Fruit fly (Drosophila melanogaster) whole organism, embryonic: ENCODE results near the gene Takl2.

Source experiments
- Antp ChIP-seq: fragments of 200-800 bp; sonication (Bioruptor generic); optimal IDR thresholded peaks from 3 replicates; lab custom pipeline; 2016; ENCODE audit warnings: missing biosample characterization, missing genetic modification characterization
- B-H1 ChIP-seq: fragments of 200-800 bp; sonication (Bioruptor generic); IDR thresholded peaks from 3 replicates; pipeline ENCODE4 v1.3.6; 2022; ENCODE audit warnings: missing biosample characterization, missing genetic modification characterization
- CG11504 ChIP-seq: fragments of 200-800 bp; sonication (Bioruptor generic); optimal IDR thresholded peaks from 3 replicates; lab custom pipeline; 2019; ENCODE audit warnings: missing biosample characterization, mild to moderate bottlenecking, missing genetic modification characterization, moderate library complexity
- CG12071 ChIP-seq: fragments of 200-800 bp; sonication (Bioruptor generic); optimal IDR thresholded peaks from 3 replicates; lab custom pipeline; 2018; ENCODE audit warnings: missing biosample characterization, mild to moderate bottlenecking, missing genetic modification characterization
- CG12391 ChIP-seq: fragments of 200-800 bp; sonication (Bioruptor generic); optimal IDR thresholded peaks from 3 replicates; lab custom pipeline; 2018; ENCODE audit warnings: missing biosample characterization, mild to moderate bottlenecking, missing genetic modification characterization, moderate library complexity
- CG12942 ChIP-seq: fragments of 200-800 bp; sonication (Bioruptor generic); optimal IDR thresholded peaks from 3 replicates; lab custom pipeline; 2016; ENCODE audit warnings: missing biosample characterization, missing genetic modification characterization
- CG13287 ChIP-seq: fragments of 200-800 bp; sonication (Bioruptor generic); IDR thresholded peaks from 2 replicates; pipeline ENCODE4 v1.3.6; 2022; ENCODE audit warnings: missing biosample characterization, missing genetic modification characterization; ENCODE audit not compliant: partially characterized antibody
- CG14667 ChIP-seq: fragments of 200-800 bp; sonication (Bioruptor generic); IDR thresholded peaks from 2 replicates; pipeline ENCODE4 v1.3.6; 2022; ENCODE audit warnings: missing biosample characterization, missing genetic modification characterization
- CG1603 ChIP-seq: fragments of 200-800 bp; sonication (Bioruptor generic); optimal IDR thresholded peaks from 2 replicates; lab custom pipeline; 2019; ENCODE audit warnings: missing biosample characterization, mild to moderate bottlenecking, missing genetic modification characterization, moderate library complexity
- CG17359 ChIP-seq: fragments of 200-800 bp; sonication (Bioruptor generic); optimal IDR thresholded peaks from 3 replicates; lab custom pipeline; 2018; ENCODE audit warnings: missing biosample characterization, mild to moderate bottlenecking, missing genetic modification characterization, moderate library complexity
- CG17361 ChIP-seq: fragments of 200-800 bp; sonication (Bioruptor generic); IDR thresholded peaks from 3 replicates; pipeline ENCODE4 v1.3.6; 2022; ENCODE audit warnings: missing biosample characterization, missing genetic modification characterization
- CG2678 ChIP-seq: fragments of 200-800 bp; sonication (Bioruptor generic); optimal IDR thresholded peaks from 3 replicates; lab custom pipeline; 2019; ENCODE audit warnings: missing biosample characterization, mild to moderate bottlenecking, missing genetic modification characterization, moderate library complexity
- CG31224 ChIP-seq: fragments of 200-800 bp; sonication (Bioruptor generic); IDR thresholded peaks from 2 replicates; pipeline ENCODE4 v1.3.6; 2022; ENCODE audit warnings: missing biosample characterization, missing genetic modification characterization
- CG3281 ChIP-seq: fragments of 200-800 bp; sonication (Bioruptor generic); optimal IDR thresholded peaks from 3 replicates; lab custom pipeline; 2017; ENCODE audit warnings: missing biosample characterization, mild to moderate bottlenecking, missing genetic modification characterization
- CG3847 ChIP-seq: fragments of 200-800 bp; sonication (Bioruptor generic); IDR thresholded peaks from 2 replicates; pipeline ENCODE4 v1.3.6; 2022; ENCODE audit warnings: missing biosample characterization, missing genetic modification characterization
- CG8924 ChIP-seq: fragments of 200-800 bp; optimal IDR thresholded peaks from 3 replicates; lab custom pipeline; 2019; ENCODE audit warnings: missing biosample characterization, mild to moderate bottlenecking, missing genetic modification characterization, moderate library complexity
- Fer1 ChIP-seq: fragments of 200-800 bp; sonication (Bioruptor generic); optimal IDR thresholded peaks from 2 replicates; lab custom pipeline; 2017; ENCODE audit warnings: missing biosample characterization, mild to moderate bottlenecking, missing genetic modification characterization
- Hmx ChIP-seq: fragments of 200-800 bp; sonication (Bioruptor generic); optimal IDR thresholded peaks from 2 replicates; lab custom pipeline; 2016; ENCODE audit warnings: missing biosample characterization, missing genetic modification characterization
- Hr3 ChIP-seq: fragments of 200-800 bp; sonication (Bioruptor generic); optimal IDR thresholded peaks from 3 replicates; lab custom pipeline; 2016; ENCODE audit warnings: missing biosample characterization, missing genetic modification characterization
- MESR4 ChIP-seq: fragments of 200-800 bp; sonication (Bioruptor generic); optimal IDR thresholded peaks from 2 replicates; lab custom pipeline; 2018; ENCODE audit warnings: missing biosample characterization, mild to moderate bottlenecking, missing genetic modification characterization, moderate library complexity
- Meics ChIP-seq: fragments of 200-800 bp; sonication (Bioruptor generic); optimal IDR thresholded peaks from 2 replicates; lab custom pipeline; 2017; ENCODE audit warnings: missing biosample characterization, mild to moderate bottlenecking, missing genetic modification characterization
- Nf-YB ChIP-seq: fragments of 200-800 bp; sonication (Bioruptor generic); optimal IDR thresholded peaks from 3 replicates; lab custom pipeline; 2019; ENCODE audit warnings: missing biosample characterization, mild to moderate bottlenecking, missing genetic modification characterization, moderate library complexity
- Ptx1 ChIP-seq: fragments of 200-800 bp; sonication (Bioruptor generic); IDR thresholded peaks from 2 replicates; pipeline ENCODE4 v1.3.6; 2022; ENCODE audit warnings: missing biosample characterization, missing genetic modification characterization
- Trl ChIP-seq, 3 experiments: fragments of >200 bp in 2 of 3; fragments of 200-800 bp in 1 of 3; sonication (Bioruptor generic) in 1 of 3; optimal IDR thresholded peaks; 2 replicates in 1 of 3; 3 replicates in 2 of 3; lab custom pipeline; 2016 to 2017; ENCODE audit warnings: missing biosample characterization in 1 of 3, missing genetic modification characterization in 1 of 3
- Xbp1 ChIP-seq: fragments of 200-800 bp; sonication (Bioruptor generic); optimal IDR thresholded peaks from 3 replicates; lab custom pipeline; 2016; ENCODE audit warnings: missing biosample characterization, mild to moderate bottlenecking, missing genetic modification characterization
- Xrp1 ChIP-seq: fragments of 200-800 bp; sonication (Bioruptor generic); IDR thresholded peaks from 2 replicates; pipeline ENCODE4 v1.3.6; 2022; ENCODE audit warnings: missing biosample characterization, missing genetic modification characterization
- ab ChIP-seq: fragments of 200-800 bp; sonication (Bioruptor generic); optimal IDR thresholded peaks from 2 replicates; lab custom pipeline; 2016; ENCODE audit warnings: missing biosample characterization, missing genetic modification characterization
- bab2 ChIP-seq: fragments of 200-800 bp; sonication (Bioruptor generic); optimal IDR thresholded peaks from 2 replicates; lab custom pipeline; 2016; ENCODE audit warnings: missing biosample characterization, missing genetic modification characterization
- bsh ChIP-seq, 2 experiments: fragments of 200-800 bp; sonication (Bioruptor generic); optimal IDR thresholded peaks; 2 replicates each; lab custom pipeline; 2017 to 2018; ENCODE audit warnings: mild to moderate bottlenecking in 2 of 2, missing biosample characterization in 2 of 2, missing genetic modification characterization in 2 of 2, moderate library complexity in 1 of 2
- da ChIP-seq: fragments of 200-800 bp; sonication (Bioruptor generic); optimal IDR thresholded peaks from 2 replicates; lab custom pipeline; 2016; ENCODE audit warnings: missing biosample characterization, missing genetic modification characterization
- dmrt11E ChIP-seq: fragments of 200-800 bp; sonication (Bioruptor generic); optimal IDR thresholded peaks from 3 replicates; lab custom pipeline; 2018; ENCODE audit warnings: missing biosample characterization, mild to moderate bottlenecking, missing genetic modification characterization, moderate library complexity
- ems ChIP-seq: fragments of 200-800 bp; sonication (Bioruptor generic); optimal IDR thresholded peaks from 3 replicates; lab custom pipeline; 2016; ENCODE audit warnings: missing biosample characterization, missing genetic modification characterization
- fd96Cb ChIP-seq: fragments of 200-800 bp; sonication (Bioruptor generic); optimal IDR thresholded peaks from 2 replicates; lab custom pipeline; 2018; ENCODE audit warnings: missing biosample characterization, mild to moderate bottlenecking, missing genetic modification characterization, moderate library complexity
- gcm ChIP-seq: fragments of 200-800 bp; sonication (Bioruptor generic); optimal IDR thresholded peaks from 2 replicates; lab custom pipeline; 2019; ENCODE audit warnings: missing biosample characterization, mild to moderate bottlenecking, missing genetic modification characterization, moderate library complexity
- ind ChIP-seq: fragments of 200-800 bp; sonication (Bioruptor generic); optimal IDR thresholded peaks from 3 replicates; lab custom pipeline; 2016; ENCODE audit warnings: missing biosample characterization, missing genetic modification characterization
- jumu ChIP-seq: fragments of 200-800 bp; sonication (Bioruptor generic); optimal IDR thresholded peaks from 3 replicates; lab custom pipeline; 2016; ENCODE audit warnings: missing biosample characterization, missing genetic modification characterization
- lab ChIP-seq: fragments of 200-800 bp; sonication (Bioruptor generic); optimal IDR thresholded peaks from 3 replicates; lab custom pipeline; 2017; ENCODE audit warnings: missing biosample characterization, missing genetic modification characterization, mild to moderate bottlenecking, moderate library complexity, missing genetic modification reagents
- nmo ChIP-seq: fragments of 200-800 bp; sonication (Bioruptor generic); optimal IDR thresholded peaks from 2 replicates; lab custom pipeline; 2018; ENCODE audit warnings: missing biosample characterization, mild to moderate bottlenecking, missing genetic modification characterization, moderate library complexity
- p53 ChIP-seq: fragments of 200-800 bp; sonication (Bioruptor generic); optimal IDR thresholded peaks from 2 replicates; lab custom pipeline; 2016; ENCODE audit warnings: missing biosample characterization, missing genetic modification characterization
- pan ChIP-seq, 4 experiments: fragments of >200 bp in 3 of 4; fragments of 200-800 bp in 1 of 4; sonication (Bioruptor generic) in 1 of 4; optimal IDR thresholded peaks in 3 of 4; IDR thresholded peaks in 1 of 4; 2 replicates each; pipeline versions ENCODE4 v1.3.6 to Lab custom; 2017 to 2022; ENCODE audit warnings: missing biosample characterization in 2 of 4, missing genetic modification characterization in 2 of 4, mixed read lengths in 1 of 4
- peb ChIP-seq: fragments of 200-800 bp; sonication (Bioruptor generic); IDR thresholded peaks from 2 replicates; pipeline ENCODE4 v1.3.6; 2022; ENCODE audit warnings: missing biosample characterization, missing genetic modification characterization
- phol ChIP-seq: fragments of 200-800 bp; sonication (Bioruptor generic); optimal IDR thresholded peaks from 3 replicates; lab custom pipeline; 2018; ENCODE audit warnings: missing biosample characterization, mild to moderate bottlenecking, missing genetic modification characterization, moderate library complexity
- prd ChIP-seq, 3 experiments: fragments of >200 bp in 2 of 3; fragments of 200-800 bp in 1 of 3; sonication (Bioruptor generic) in 1 of 3; optimal IDR thresholded peaks in 2 of 3; IDR thresholded peaks in 1 of 3; 2 replicates in 2 of 3; 3 replicates in 1 of 3; pipeline versions ENCODE4 v1.3.6 to Lab custom; 2017 to 2022; ENCODE audit warnings: missing biosample characterization in 1 of 3, missing genetic modification characterization in 1 of 3
- row ChIP-seq: fragments of 200-800 bp; sonication (Bioruptor generic); IDR thresholded peaks from 3 replicates; pipeline ENCODE4 v1.3.6; 2022; ENCODE audit warnings: missing biosample characterization, missing genetic modification characterization
- sisA ChIP-seq: fragments of 200-800 bp; sonication (Bioruptor generic); IDR thresholded peaks from 2 replicates; pipeline ENCODE4 v1.3.6; 2022; ENCODE audit warnings: missing biosample characterization, missing genetic modification characterization
- stc ChIP-seq: fragments of 200-800 bp; sonication (Bioruptor generic); IDR thresholded peaks from 2 replicates; pipeline ENCODE4 v1.3.6; 2022; ENCODE audit warnings: missing biosample characterization, missing genetic modification characterization
- ttk ChIP-seq: fragments of 200-800 bp; sonication (Bioruptor generic); IDR thresholded peaks from 2 replicates; pipeline ENCODE4 v2.1.2; 2022; ENCODE audit warnings: missing biosample characterization, missing genetic modification characterization
- vnd ChIP-seq: fragments of 200-800 bp; sonication (Bioruptor generic); IDR thresholded peaks from 3 replicates; pipeline ENCODE4 v1.3.6; 2022; ENCODE audit warnings: missing biosample characterization, missing genetic modification characterization; ENCODE audit not compliant: partially characterized antibody
- zf30C ChIP-seq: fragments of 200-800 bp; sonication (Bioruptor generic); optimal IDR thresholded peaks from 3 replicates; lab custom pipeline; 2018; ENCODE audit warnings: missing biosample characterization, mild to moderate bottlenecking, missing genetic modification characterization

Takl2 gene

dm6 chr3R:22719607-22719949 lies 14.1 kb downstream of the Takl2 start:
- 0 out of 2 replicates have a peak, but pooled peaks have one; percentile 30 for TF ChIP-seq Ptx1 (GFP tag; lab: Robert Waterston, UW)
- peak; percentile 25 for TF ChIP-seq CG8924 (tag; lab: Kevin White, UChicago)
- TF ChIP-seq nmo, result peak; percentile 61
- TF ChIP-seq peb (GFP tag; lab: Robert Waterston, UW), result no peak
- TF ChIP-seq CG13287 (GFP tag; lab: Robert Waterston, UW), result no peak
- TF ChIP-seq bab2 (GFP tag; lab: Kevin White, UChicago), result peak; percentile 35
- TF ChIP-seq CG12391 (tag; lab: Kevin White, UChicago), result peak; percentile 14
- peak; percentile 43; the same call in 1 of the 3 replicates for TF ChIP-seq CG17361
- no peak for TF ChIP-seq da (GFP tag; lab: Kevin White, UChicago)
- peak; percentile 20 for TF ChIP-seq Xbp1 (GFP tag; lab: Kevin White, UChicago)
- TF ChIP-seq CG3847 (GFP tag; lab: Robert Waterston, UW), result 0 out of 2 replicates have a peak, but pooled peaks have one; percentile 18
- TF ChIP-seq gcm (GFP tag; lab: Kevin White, UChicago), result no peak
- no peak for TF ChIP-seq prd (optimal IDR thresholded peaks at IDR 0.05; lab: Kevin White, UChicago)
- 0 out of 3 replicates have a peak, but pooled peaks have one; percentile 23 for TF ChIP-seq prd (GFP tag; IDR thresholded peaks at IDR 0.05; lab: Robert Waterston, UW)
- TF ChIP-seq CG3281, result no peak
- peak; percentile 6 for TF ChIP-seq Meics (GFP tag; lab: Kevin White, UChicago)
- no peak for TF ChIP-seq CG14667 (GFP tag; lab: Robert Waterston, UW)
- TF ChIP-seq Hr3, result peak; percentile 6
- TF ChIP-seq ems, result no peak
- no peak for TF ChIP-seq ttk (GFP tag; lab: Robert Waterston, UW)
- no peak for TF ChIP-seq MESR4
- 0 out of 3 replicates have a peak, but pooled peaks have one; percentile 25 for TF ChIP-seq B-H1 (GFP tag; lab: Robert Waterston, UW)
- peak; percentile 44; the same call in 1 of the 2 replicates for TF ChIP-seq sisA (GFP tag; lab: Robert Waterston, UW)
- TF ChIP-seq pan (optimal IDR thresholded peaks at IDR 0.05; lab: Kevin White, UChicago), result no peak
- TF ChIP-seq pan (GFP tag; optimal IDR thresholded peaks at IDR 0.05 in 1 of 2, IDR thresholded peaks at IDR 0.05 in 1 of 2), result peak in 1 of 2 experiments; percentile 14
- TF ChIP-seq zf30C (GFP tag; lab: Kevin White, UChicago), result peak; percentile 72
- no peak for TF ChIP-seq Nf-YB
- peak in 1 of 2 experiments; percentile 48 for TF ChIP-seq bsh (GFP tag; optimal IDR thresholded peaks at IDR 0.05; lab: Kevin White, UChicago)
- no peak for TF ChIP-seq Antp (GFP tag; lab: Kevin White, UChicago)
- TF ChIP-seq ind (GFP tag; lab: Kevin White, UChicago), result peak; percentile 25
- no peak for TF ChIP-seq Trl (optimal IDR thresholded peaks at IDR 0.05; lab: Kevin White, UChicago)
- TF ChIP-seq Trl (GFP tag; optimal IDR thresholded peaks at IDR 0.05; lab: Kevin White, UChicago), result no peak
- no peak for TF ChIP-seq CG12942
- TF ChIP-seq p53 (GFP tag; lab: Kevin White, UChicago), result no peak
- TF ChIP-seq CG2678, result peak; percentile 60
- TF ChIP-seq vnd (GFP tag; lab: Robert Waterston, UW), result no peak
- TF ChIP-seq Hmx (GFP tag; lab: Kevin White, UChicago), result no peak
- peak; percentile 7 for TF ChIP-seq CG12071 (GFP tag; lab: Kevin White, UChicago)
- no peak for TF ChIP-seq CG31224 (GFP tag; lab: Robert Waterston, UW)
- TF ChIP-seq CG11504 (tag; lab: Kevin White, UChicago), result peak; percentile 64
- TF ChIP-seq Fer1, result peak; percentile 27
- peak; percentile 62 for TF ChIP-seq CG17359
- TF ChIP-seq lab (GFP tag; lab: Kevin White, UChicago), result peak; percentile 36
- TF ChIP-seq ab (GFP tag; lab: Kevin White, UChicago), result no peak
- peak; percentile 47 for TF ChIP-seq CG1603
- peak; percentile 68 for TF ChIP-seq row (GFP tag; lab: Robert Waterston, UW)
- TF ChIP-seq dmrt11E, result peak; percentile 32
- peak; percentile 22 for TF ChIP-seq jumu (GFP tag; lab: Kevin White, UChicago)
- peak; percentile 60 for TF ChIP-seq Xrp1 (GFP tag; lab: Robert Waterston, UW)
- peak; percentile 33 for TF ChIP-seq fd96Cb
- TF ChIP-seq stc (GFP tag; lab: Robert Waterston, UW), result no peak
- TF ChIP-seq phol (tag; lab: Kevin White, UChicago), result peak; percentile 50
